Fruit fly (Drosophila melanogaster) whole organism, prepupa: ENCODE measurements around the gene drm.

Experiments used
- acj6 ChIP-seq: fragments of 200-800 bp; sonication (Bioruptor generic); optimal IDR thresholded peaks from 3 replicates; lab custom pipeline; 2016; ENCODE audit warnings: missing biosample characterization, missing genetic modification characterization
- fkh ChIP-seq: fragments of 200-800 bp; sonication (Bioruptor generic); optimal IDR thresholded peaks from 3 replicates; lab custom pipeline; 2017; ENCODE audit warnings: missing biosample characterization, mild to moderate bottlenecking, missing genetic modification characterization, moderate library complexity

DNA sequence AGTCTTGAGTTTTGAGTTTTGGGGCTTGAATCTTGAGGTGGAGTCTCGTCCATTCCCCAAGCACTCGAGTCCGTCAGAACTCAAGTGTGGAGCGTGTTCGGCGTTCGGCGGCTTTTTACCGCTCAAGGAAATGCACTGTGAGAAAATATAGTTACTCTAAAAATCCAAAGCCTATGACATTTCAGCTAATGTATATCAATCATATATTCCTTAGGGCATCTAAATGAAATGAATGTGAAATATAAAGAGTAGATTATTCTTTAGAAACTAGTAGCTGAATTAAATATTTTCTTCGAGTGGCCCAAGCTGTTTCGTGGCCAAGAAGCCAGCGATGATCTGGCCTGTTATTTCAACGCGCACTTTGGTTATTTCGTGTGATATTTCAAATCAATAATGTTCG is 48.2 kb downstream of the drm start:
- TF ChIP-seq fkh: no peak
- TF ChIP-seq acj6: no peak
